Fruit fly (Drosophila melanogaster): Measurements from ENCODE around the gene Sarm.
A peak's percentile ranks its signal among the peaks of the same experiment; 100 is the strongest.

Gene Sarm

dm6 chr3L:8110171-8110570 lies 46.5 kb downstream of the Sarm start, which contains the start of gene Nulp1 (continued):
- TF ChIP-seq ara (GFP tag; IDR thresholded peaks at IDR 0.05): no peak
- TF ChIP-seq zfh2 (GFP tag; optimal IDR thresholded peaks at IDR 0.05): peak; percentile 18
- peak; percentile 94 for TF ChIP-seq Ets65A (GFP tag)
- TF ChIP-seq BEAF-32 (GFP tag; optimal IDR thresholded peaks at IDR 0.05): peak; percentile 24
- TF ChIP-seq sug (tag; optimal IDR thresholded peaks at IDR 0.05): peak; percentile 70
- no peak for TF ChIP-seq CG1024 (GFP tag; IDR thresholded peaks at IDR 0.05)
- TF ChIP-seq Fer1 (GFP tag; optimal IDR thresholded peaks at IDR 0.05): peak; percentile 49
- peak; percentile 65; the same call in 1 of the 2 replicates for TF ChIP-seq NFAT (GFP tag; IDR thresholded peaks at IDR 0.05)
- no peak for TF ChIP-seq D19B (GFP tag; optimal IDR thresholded peaks at IDR 0.05)
- TF ChIP-seq CG14014 (GFP tag; IDR thresholded peaks at IDR 0.05): 0 out of 2 replicates have a peak, but pooled peaks have one; percentile 21
- TF ChIP-seq h (optimal IDR thresholded peaks at IDR 0.05): no peak
- no peak for TF ChIP-seq ab (GFP tag; optimal IDR thresholded peaks at IDR 0.05)
- peak; percentile 30 for TF ChIP-seq fu2 (GFP tag; optimal IDR thresholded peaks at IDR 0.05)
- TF ChIP-seq CG12155 (GFP tag; optimal IDR thresholded peaks at IDR 0.05): peak; percentile 14
- peak; percentile 5 for TF ChIP-seq bab2 (GFP tag; optimal IDR thresholded peaks at IDR 0.05)
- peak; percentile 27 for TF ChIP-seq Sin3A (optimal IDR thresholded peaks at IDR 0.05)
- peak; percentile 74 for TF ChIP-seq slbo (GFP tag; IDR thresholded peaks at IDR 0.05)
- peak; percentile 44 for TF ChIP-seq her (GFP tag; optimal IDR thresholded peaks at IDR 0.05)
- peak; percentile 22; the same call in 1 of the 2 replicates for TF ChIP-seq CG13287 (GFP tag; IDR thresholded peaks at IDR 0.05; ENCODE audit: partially characterized antibody)
- peak; percentile 41 for TF ChIP-seq sob (GFP tag; IDR thresholded peaks at IDR 0.05)
- peak; percentile 61 for TF ChIP-seq CG3995 (GFP tag; optimal IDR thresholded peaks at IDR 0.05)
- no peak for TF ChIP-seq fd96Cb (tag; optimal IDR thresholded peaks at IDR 0.05)
- peak; percentile 23 for TF ChIP-seq CG33213 (GFP tag; optimal IDR thresholded peaks at IDR 0.05)
- peak; percentile 52 for TF ChIP-seq CHES-1-like (GFP tag; optimal IDR thresholded peaks at IDR 0.05)
- no peak for TF ChIP-seq D19A (tag; optimal IDR thresholded peaks at IDR 0.05)
- TF ChIP-seq E2f1 (GFP tag; IDR thresholded peaks at IDR 0.05): 0 out of 2 replicates have a peak, but pooled peaks have one; percentile 20
- TF ChIP-seq Trl (optimal IDR thresholded peaks at IDR 0.05): no peak
- TF ChIP-seq Trl (GFP tag; optimal IDR thresholded peaks at IDR 0.05): peak; percentile 34
- TF ChIP-seq rib (GFP tag; IDR thresholded peaks at IDR 0.05): peak; percentile 57; the same call in 1 of the 2 replicates
- TF ChIP-seq unc-4 (GFP tag; IDR thresholded peaks at IDR 0.05; ENCODE audit: partially characterized antibody): 0 out of 2 replicates have a peak, but pooled peaks have one; percentile 12
- TF ChIP-seq CG2116 (GFP tag; optimal IDR thresholded peaks at IDR 0.05): peak; percentile 55
- no peak for TF ChIP-seq CG3163 (GFP tag; optimal IDR thresholded peaks at IDR 0.05)
- peak; percentile 91 for TF ChIP-seq CG4617 (GFP tag; optimal IDR thresholded peaks at IDR 0.05; ENCODE audit: borderline replicate concordance)
- TF ChIP-seq CG15514 (GFP tag; optimal IDR thresholded peaks at IDR 0.05): peak; percentile 60
- no peak for TF ChIP-seq bowl (GFP tag; IDR thresholded peaks at IDR 0.05)
- TF ChIP-seq CG9932 (GFP tag; IDR thresholded peaks at IDR 0.05): peak; percentile 50
- TF ChIP-seq Optix (GFP tag; IDR thresholded peaks at IDR 0.05): no peak
- TF ChIP-seq zf30C (GFP tag; optimal IDR thresholded peaks at IDR 0.05): no peak
- no peak for TF ChIP-seq CG13894 (tag; optimal IDR thresholded peaks at IDR 0.05)
- TF ChIP-seq gsb-n (tag; optimal IDR thresholded peaks at IDR 0.05): no peak
- TF ChIP-seq klu (GFP tag; IDR thresholded peaks at IDR 0.05): no peak
- TF ChIP-seq Xbp1 (GFP tag; optimal IDR thresholded peaks at IDR 0.05): peak; percentile 35
- TF ChIP-seq sqz (GFP tag; optimal IDR thresholded peaks at IDR 0.05): peak; percentile 85
- no peak for TF ChIP-seq jing (GFP tag; optimal IDR thresholded peaks at IDR 0.05)
- TF ChIP-seq Med (GFP tag): peak; percentile 89
- TF ChIP-seq pzg (GFP tag; optimal IDR thresholded peaks at IDR 0.05): peak; percentile 75
- TF ChIP-seq CG34422 (GFP tag; IDR thresholded peaks at IDR 0.05): no peak
- no peak for TF ChIP-seq dimm (GFP tag; IDR thresholded peaks at IDR 0.05)
- TF ChIP-seq CG32772 (GFP tag; IDR thresholded peaks at IDR 0.05): peak; percentile 70
- TF ChIP-seq ind (GFP tag; optimal IDR thresholded peaks at IDR 0.05): peak; percentile 21
- TF ChIP-seq gfzf (GFP tag; optimal IDR thresholded peaks at IDR 0.05): peak; percentile 18
- TF ChIP-seq Blimp-1 (GFP tag; optimal IDR thresholded peaks at IDR 0.05): peak; percentile 84
- peak; percentile 60 for TF ChIP-seq gro (GFP tag; optimal IDR thresholded peaks at IDR 0.05)

Data from whole organism, embryonic.